Fruit fly (Drosophila melanogaster) whole organism: Measurements from ENCODE around the gene CG9932.

Source experiments
- CG8478 ChIP-seq: fragments of >200 bp; optimal IDR thresholded peaks from 2 replicates; lab custom pipeline; 2018; ENCODE audit warnings: inconsistent platforms
- Dll ChIP-seq: fragments of >200 bp; optimal IDR thresholded peaks from 2 replicates; lab custom pipeline; 2017
- EcR ChIP-seq, 2 experiments: fragments of >200 bp; optimal IDR thresholded peaks; 2 replicates each; lab custom pipeline; 2017; ENCODE audit warnings: missing biosample characterization in 2 of 2, missing genetic modification characterization in 2 of 2, missing genetic modification reagents in 2 of 2
- pan ChIP-seq: fragments of >200 bp; optimal IDR thresholded peaks from 2 replicates; lab custom pipeline; 2017

dm6 chr2L:13014038-13014790 lies 45.7 kb downstream of the CG9932 start:
- TF ChIP-seq Dll (lab: Kevin White, UChicago) (no peak), CG8478 (lab: Kevin White, UChicago) (no peak), pan (lab: Kevin White, UChicago) (no peak), EcR (GFP tag; optimal IDR thresholded peaks at IDR 0.05; lab: Kevin White, UChicago) (no peak)
